Worm (Caenorhabditis elegans): ENCODE measurements around the gene cdc-73.

Gene cdc-73

ce11 chrIV:4042274-4042673 lies at the start of gene cdc-73:
Gene cdc-73 (plus strand): TSS chrIV:4042575.
- TF ChIP-seq W03F9.2 (tag; optimal IDR thresholded peaks at IDR 0.05), result peak; percentile 44
- TF ChIP-seq dao-5 (tag; optimal IDR thresholded peaks at IDR 0.05), result no peak

ce11 chrIV:3993292-3993691 lies 49.1 kb upstream of the cdc-73 start, which contains the start of gene F47C12.6:
Gene F47C12.6 (minus strand): TSS chrIV:3993392.
- no peak for TF ChIP-seq dao-5 (tag; optimal IDR thresholded peaks at IDR 0.05)
- no peak for TF ChIP-seq W03F9.2 (tag; optimal IDR thresholded peaks at IDR 0.05)
- no peak for TF ChIP-seq him-1 (tag; optimal IDR thresholded peaks at IDR 0.05)

ce11 chrIV:3994318-3994717 lies 48.1 kb upstream of the cdc-73 start, which contains the start of gene F47C12.13:
Gene F47C12.13 (minus strand): TSS chrIV:3994418.
- TF ChIP-seq him-1 (tag; optimal IDR thresholded peaks at IDR 0.05) (no peak), dao-5 (tag; optimal IDR thresholded peaks at IDR 0.05) (no peak), W03F9.2 (tag; optimal IDR thresholded peaks at IDR 0.05) (no peak)

ce11 chrIV:3995384-3995783 lies 47.0 kb upstream of the cdc-73 start, which contains the start of gene F47C12.7:
Gene F47C12.7 (minus strand): TSS chrIV:3995484.
- TF ChIP-seq W03F9.2 (tag; optimal IDR thresholded peaks at IDR 0.05) (no peak), dao-5 (tag; optimal IDR thresholded peaks at IDR 0.05) (no peak), him-1 (tag; optimal IDR thresholded peaks at IDR 0.05) (no peak)

- TF ChIP-seq W03F9.2 (tag; optimal IDR thresholded peaks at IDR 0.05) (no peak), dao-5 (tag; optimal IDR thresholded peaks at IDR 0.05) (no peak), him-1 (tag; optimal IDR thresholded peaks at IDR 0.05) (no peak)
These were observed 43.9 kb upstream of the cdc-73 start, which contains the start of gene F47C12.8 for ce11 chrIV:3998517-3998916. Gene F47C12.8 (minus strand): TSS chrIV:3998617.

- TF ChIP-seq W03F9.2 (tag; optimal IDR thresholded peaks at IDR 0.05) (no peak), dao-5 (tag; optimal IDR thresholded peaks at IDR 0.05) (no peak), him-1 (tag; optimal IDR thresholded peaks at IDR 0.05) (no peak)
These were observed 42.7 kb upstream of the cdc-73 start for ce11 chrIV:3999662-4000061.

ce11 chrIV:4004221-4004620 lies 38.2 kb upstream of the cdc-73 start:
- no peak for TF ChIP-seq dao-5 (tag; optimal IDR thresholded peaks at IDR 0.05)
- TF ChIP-seq W03F9.2 (tag; optimal IDR thresholded peaks at IDR 0.05), result no peak
- TF ChIP-seq him-1 (tag; optimal IDR thresholded peaks at IDR 0.05), result no peak

- TF ChIP-seq dao-5 (tag; optimal IDR thresholded peaks at IDR 0.05), result no peak
- no peak for TF ChIP-seq W03F9.2 (tag; optimal IDR thresholded peaks at IDR 0.05)
- TF ChIP-seq him-1 (tag; optimal IDR thresholded peaks at IDR 0.05), result no peak
These were observed 37.2 kb upstream of the cdc-73 start for ce11 chrIV:4005166-4005565.

ce11 chrIV:4007697-4008096 lies 34.7 kb upstream of the cdc-73 start, which contains the start of gene W02C12.2:
Gene W02C12.2 (minus strand): TSS chrIV:4007973.
- TF ChIP-seq him-1 (tag; optimal IDR thresholded peaks at IDR 0.05) (peak; percentile 24), W03F9.2 (tag; optimal IDR thresholded peaks at IDR 0.05) (no peak)

- TF ChIP-seq W03F9.2 (tag; optimal IDR thresholded peaks at IDR 0.05) (no peak), him-1 (tag; optimal IDR thresholded peaks at IDR 0.05) (no peak), dao-5 (tag; optimal IDR thresholded peaks at IDR 0.05) (no peak)
These were observed 33.9 kb upstream of the cdc-73 start for ce11 chrIV:4008440-4008839.

ce11 chrIV:4009923-4010322 lies 32.5 kb upstream of the cdc-73 start:
- TF ChIP-seq him-1 (tag; optimal IDR thresholded peaks at IDR 0.05) (no peak), W03F9.2 (tag; optimal IDR thresholded peaks at IDR 0.05) (no peak), dao-5 (tag; optimal IDR thresholded peaks at IDR 0.05) (no peak)

- TF ChIP-seq W03F9.2 (tag; optimal IDR thresholded peaks at IDR 0.05), result no peak
- no peak for TF ChIP-seq dao-5 (tag; optimal IDR thresholded peaks at IDR 0.05)
- no peak for TF ChIP-seq him-1 (tag; optimal IDR thresholded peaks at IDR 0.05)
These were observed 28.8 kb upstream of the cdc-73 start for ce11 chrIV:4013621-4014020.

ce11 chrIV:4014341-4014826 lies 28.0 kb upstream of the cdc-73 start:
- TF ChIP-seq W03F9.2 (tag; optimal IDR thresholded peaks at IDR 0.05), result no peak
- TF ChIP-seq him-1 (tag; optimal IDR thresholded peaks at IDR 0.05), result no peak
- no peak for TF ChIP-seq dao-5 (tag; optimal IDR thresholded peaks at IDR 0.05)

ce11 chrIV:4015660-4016059 lies 26.7 kb upstream of the cdc-73 start:
- TF ChIP-seq W03F9.2 (tag; optimal IDR thresholded peaks at IDR 0.05), result no peak

- TF ChIP-seq him-1 (tag; optimal IDR thresholded peaks at IDR 0.05) (no peak), dao-5 (tag; optimal IDR thresholded peaks at IDR 0.05) (no peak), W03F9.2 (tag; optimal IDR thresholded peaks at IDR 0.05) (no peak)
These were observed 25.7 kb upstream of the cdc-73 start for ce11 chrIV:4016723-4017122.
